Fruit fly (Drosophila melanogaster): ENCODE results near the gene Sfp33A4.

The Sfp33A4 gene

dm6 chr2L:11878812-11879328, 41.8 kb downstream of the Sfp33A4 start:
- no peak for TF ChIP-seq pan (optimal IDR thresholded peaks at IDR 0.05)
- no peak for TF ChIP-seq usp (GFP tag; optimal IDR thresholded peaks at IDR 0.05)
- no peak for TF ChIP-seq Dll (optimal IDR thresholded peaks at IDR 0.05)
- TF ChIP-seq EcR (GFP tag; optimal IDR thresholded peaks at IDR 0.05): no peak
- no peak for TF ChIP-seq CG8478 (optimal IDR thresholded peaks at IDR 0.05)
- TF ChIP-seq psq (optimal IDR thresholded peaks at IDR 0.05): no peak
